Worm (Caenorhabditis elegans) whole organism, L1 larva: ENCODE data around the gene Y71H2AM.3.

Experiments
- aha-1 ChIP-seq: fragments of 150-350 bp; optimal IDR thresholded peaks from 2 replicates; lab custom pipeline; 2014; ENCODE audit warnings: missing biosample characterization, missing genetic modification characterization
- alr-1 ChIP-seq: fragments of 200-800 bp; sonication (Bioruptor generic); optimal IDR thresholded peaks from 2 replicates; lab custom pipeline; 2018; ENCODE audit warnings: borderline replicate concordance, mild to moderate bottlenecking, missing genetic modification characterization, missing compliant biosample characterization
- aly-2 ChIP-seq: fragments of 150-350 bp; optimal IDR thresholded peaks from 2 replicates; lab custom pipeline; 2014; ENCODE audit warnings: missing biosample characterization, missing genetic modification characterization
- ama-1 ChIP-seq: fragments of 150-350 bp; optimal IDR thresholded peaks from 2 replicates; lab custom pipeline; 2014
- ceh-82 ChIP-seq, 3 experiments: fragments of 150-350 bp in 1 of 3; sonication (generic microtip) in 2 of 3; optimal IDR thresholded peaks; 2 replicates each; lab custom pipeline; 2014 to 2017; ENCODE audit warnings: missing biosample characterization in 3 of 3, missing genetic modification characterization in 3 of 3
- ceh-90 ChIP-seq: sonication (generic microtip); optimal IDR thresholded peaks from 2 replicates; lab custom pipeline; 2016; ENCODE audit warnings: missing genetic modification characterization, missing compliant biosample characterization
- dpl-1 ChIP-seq, 3 experiments: fragments of 150-350 bp in 2 of 3; sonication (generic microtip) in 1 of 3; optimal IDR thresholded peaks; 2 replicates each; lab custom pipeline; 2014 to 2017; ENCODE audit warnings: missing biosample characterization in 3 of 3, missing genetic modification characterization in 3 of 3, missing genetic modification reagents in 3 of 3
- dsc-1 ChIP-seq: sonication (generic microtip); optimal IDR thresholded peaks from 2 replicates; lab custom pipeline; 2016; ENCODE audit warnings: mild to moderate bottlenecking, missing genetic modification characterization, missing compliant biosample characterization
- efl-1 ChIP-seq, 4 experiments: fragments of 150-350 bp; optimal IDR thresholded peaks in 3 of 4; peaks in 1 of 4; 1 replicate in 1 of 4; 2 replicates in 3 of 4; lab custom pipeline; 2014; ENCODE audit warnings: missing biosample characterization in 2 of 4, missing genetic modification characterization in 2 of 4, missing genetic modification reagents in 2 of 4
- efl-3 ChIP-seq: fragments of 200-800 bp; sonication (Bioruptor generic); optimal IDR thresholded peaks from 2 replicates; lab custom pipeline; 2018; ENCODE audit warnings: mild to moderate bottlenecking, missing genetic modification characterization, missing compliant biosample characterization
- egl-13 ChIP-seq: sonication (generic microtip); optimal IDR thresholded peaks from 2 replicates; lab custom pipeline; 2016; ENCODE audit warnings: missing genotype, missing genetic modification reagents, missing genetic modification characterization, missing compliant biosample characterization
- egl-27 ChIP-seq, 2 experiments: fragments of 150-350 bp in 1 of 2; sonication (generic microtip); optimal IDR thresholded peaks; 3 replicates each; lab custom pipeline; 2017 to 2018; ENCODE audit warnings: missing biosample characterization in 2 of 2, missing genetic modification characterization in 2 of 2, missing genetic modification reagents in 2 of 2
- ets-5 ChIP-seq: fragments of 200-800 bp; sonication (Bioruptor generic); IDR thresholded peaks from 2 replicates; pipeline ENCODE4 v1.3.6; 2022; ENCODE audit warnings: missing genetic modification characterization, missing compliant biosample characterization
- fkh-10 ChIP-seq: sonication (generic microtip); optimal IDR thresholded peaks from 2 replicates; lab custom pipeline; 2017; ENCODE audit warnings: missing biosample characterization, missing genetic modification reagents, missing genetic modification characterization
- fkh-8 ChIP-seq: sonication (generic microtip); optimal IDR thresholded peaks from 2 replicates; lab custom pipeline; 2016; ENCODE audit warnings: mild to moderate bottlenecking, missing genetic modification characterization, missing compliant biosample characterization
- grh-1 ChIP-seq: fragments of 200-800 bp; sonication (Bioruptor generic); IDR thresholded peaks from 2 replicates; pipeline ENCODE4 v1.3.6; 2022; ENCODE audit warnings: missing genetic modification reagents, missing genetic modification characterization, missing compliant biosample characterization
- hlh-17 ChIP-seq: fragments of 200-800 bp; sonication (Bioruptor generic); optimal IDR thresholded peaks from 2 replicates; lab custom pipeline; 2018; ENCODE audit warnings: missing genetic modification characterization, mild to moderate bottlenecking, missing compliant biosample characterization, moderate library complexity, borderline replicate concordance
- hpl-2 ChIP-seq: fragments of 150-350 bp; optimal IDR thresholded peaks from 2 replicates; lab custom pipeline; 2014; ENCODE audit warnings: missing biosample characterization, missing genetic modification reagents, missing genetic modification characterization
- isw-1 ChIP-seq: fragments of 200-800 bp; sonication (Bioruptor generic); IDR thresholded peaks from 2 replicates; pipeline ENCODE4 v1.3.6; 2022; ENCODE audit warnings: missing genetic modification characterization, missing compliant biosample characterization
- lin-15B ChIP-seq: fragments of 150-350 bp; sonication (generic microtip); optimal IDR thresholded peaks from 3 replicates; lab custom pipeline; 2014; ENCODE audit warnings: missing biosample characterization, missing genetic modification characterization
- lin-35 ChIP-seq, 2 experiments: fragments of 150-350 bp; optimal IDR thresholded peaks; 2 replicates each; lab custom pipeline; 2014; ENCODE audit warnings: missing biosample characterization in 2 of 2, missing genetic modification characterization in 2 of 2, missing genetic modification reagents in 2 of 2
- lin-39 ChIP-seq: fragments of 150-350 bp; optimal IDR thresholded peaks from 2 replicates; lab custom pipeline; 2014; ENCODE audit warnings: missing biosample characterization, missing genetic modification reagents, missing genetic modification characterization
- lir-3 ChIP-seq: sonication (generic microtip); optimal IDR thresholded peaks from 2 replicates; lab custom pipeline; 2016; ENCODE audit warnings: mild to moderate bottlenecking, missing genetic modification characterization, moderate library complexity, missing compliant biosample characterization; ENCODE audit not compliant: poor library complexity
- lsy-2 ChIP-seq, 2 experiments: fragments of 150-350 bp; optimal IDR thresholded peaks; 2 replicates each; lab custom pipeline; 2014; ENCODE audit warnings: missing biosample characterization in 2 of 2, missing genetic modification characterization in 2 of 2
- mab-9 ChIP-seq: fragments of 200-800 bp; sonication (Bioruptor generic); IDR thresholded peaks from 2 replicates; pipeline ENCODE4 v1.3.6; 2022; ENCODE audit warnings: missing genetic modification reagents, missing genetic modification characterization, missing compliant biosample characterization
- mdl-1 ChIP-seq, 2 experiments: fragments of 150-350 bp; optimal IDR thresholded peaks; 2 replicates each; lab custom pipeline; 2014 to 2017; ENCODE audit warnings: missing biosample characterization in 2 of 2, missing genetic modification characterization in 2 of 2, inconsistent platforms in 1 of 2
- mef-2 ChIP-seq: fragments of 150-350 bp; optimal IDR thresholded peaks from 2 replicates; lab custom pipeline; 2014; ENCODE audit warnings: missing biosample characterization, missing genetic modification characterization
- mep-1 ChIP-seq: fragments of 150-350 bp; optimal IDR thresholded peaks from 2 replicates; lab custom pipeline; 2014; ENCODE audit warnings: missing biosample characterization, missing genetic modification characterization
- nhr-11 ChIP-seq: fragments of 150-350 bp; optimal IDR thresholded peaks from 2 replicates; lab custom pipeline; 2014; ENCODE audit warnings: missing biosample characterization, missing genetic modification characterization
- nhr-19 ChIP-seq: fragments of 200-800 bp; sonication (Bioruptor generic); conservative IDR thresholded peaks from 2 replicates; pipeline ENCODE4 v1.3.6; 2022; ENCODE audit warnings: missing genetic modification characterization, missing compliant biosample characterization
- nhr-20 ChIP-seq: sonication (generic microtip); optimal IDR thresholded peaks from 2 replicates; lab custom pipeline; 2016; ENCODE audit warnings: mild to moderate bottlenecking, missing genetic modification characterization, missing compliant biosample characterization
- nhr-237 ChIP-seq: fragments of 150-350 bp; optimal IDR thresholded peaks from 2 replicates; lab custom pipeline; 2014; ENCODE audit warnings: missing biosample characterization, missing genetic modification characterization
- nhr-28 ChIP-seq: fragments of 150-350 bp; optimal IDR thresholded peaks from 2 replicates; lab custom pipeline; 2014; ENCODE audit warnings: missing biosample characterization, missing genetic modification characterization
- nhr-47 ChIP-seq: sonication (generic microtip); optimal IDR thresholded peaks from 2 replicates; lab custom pipeline; 2016; ENCODE audit warnings: mild to moderate bottlenecking, missing genetic modification characterization, moderate library complexity, missing compliant biosample characterization
- nhr-71 ChIP-seq: sonication (generic microtip); optimal IDR thresholded peaks from 2 replicates; lab custom pipeline; 2016; ENCODE audit warnings: mild to moderate bottlenecking, missing genetic modification characterization, moderate library complexity, missing compliant biosample characterization
- nhr-76 ChIP-seq: sonication (generic microtip); optimal IDR thresholded peaks from 2 replicates; lab custom pipeline; 2017; ENCODE audit warnings: missing biosample characterization, missing genetic modification characterization
- nhr-84 ChIP-seq: sonication (generic microtip); optimal IDR thresholded peaks from 2 replicates; lab custom pipeline; 2017; ENCODE audit warnings: missing biosample characterization, missing genetic modification characterization
- nhr-85 ChIP-seq: sonication (generic microtip); peaks from one replicate; lab custom pipeline; 2016; ENCODE audit warnings: missing genetic modification characterization, inconsistent platforms, missing compliant biosample characterization
- nhr-90 ChIP-seq: sonication (generic microtip); optimal IDR thresholded peaks from 2 replicates; lab custom pipeline; 2016; ENCODE audit warnings: mild to moderate bottlenecking, missing genetic modification characterization, missing compliant biosample characterization; ENCODE audit not compliant: poor library complexity
- pax-3 ChIP-seq: fragments of 200-800 bp; sonication (Bioruptor generic); optimal IDR thresholded peaks from 2 replicates; lab custom pipeline; 2018; ENCODE audit warnings: mild to moderate bottlenecking, missing genetic modification characterization, moderate library complexity, missing compliant biosample characterization
- pqm-1 ChIP-seq: sonication (generic microtip); optimal IDR thresholded peaks from 3 replicates; lab custom pipeline; 2017; ENCODE audit warnings: missing biosample characterization, missing genetic modification characterization
- snpc-4 ChIP-seq: fragments of 150-350 bp; optimal IDR thresholded peaks from 2 replicates; lab custom pipeline; 2014; ENCODE audit warnings: missing biosample characterization, missing genetic modification characterization
- snu-23 ChIP-seq: sonication (generic microtip); optimal IDR thresholded peaks from 2 replicates; lab custom pipeline; 2016; ENCODE audit warnings: missing genetic modification characterization, missing compliant biosample characterization
- sox-4 ChIP-seq: sonication (generic microtip); optimal IDR thresholded peaks from 2 replicates; lab custom pipeline; 2016; ENCODE audit warnings: missing genetic modification characterization, missing compliant biosample characterization
- sup-37 ChIP-seq: fragments of 200-800 bp; sonication (Bioruptor generic); optimal IDR thresholded peaks from 2 replicates; lab custom pipeline; 2018; ENCODE audit warnings: mild to moderate bottlenecking, missing genetic modification characterization, missing compliant biosample characterization
- swsn-7 ChIP-seq: sonication (generic microtip); optimal IDR thresholded peaks from 2 replicates; lab custom pipeline; 2016; ENCODE audit warnings: missing genetic modification characterization, missing compliant biosample characterization
- tlp-1 ChIP-seq: fragments of 150-350 bp; optimal IDR thresholded peaks from 2 replicates; lab custom pipeline; 2014; ENCODE audit warnings: missing biosample characterization, missing genetic modification characterization
- unc-130 ChIP-seq: fragments of 150-350 bp; optimal IDR thresholded peaks from 2 replicates; lab custom pipeline; 2017; ENCODE audit warnings: missing biosample characterization, missing genetic modification characterization, inconsistent platforms
- unc-86 ChIP-seq: sonication (generic microtip); optimal IDR thresholded peaks from 2 replicates; lab custom pipeline; 2016; ENCODE audit warnings: missing genetic modification characterization, missing compliant biosample characterization
- unc-98 ChIP-seq: fragments of 200-800 bp; sonication (Bioruptor generic); IDR thresholded peaks from 2 replicates; pipeline ENCODE4 v1.3.6; 2022; ENCODE audit warnings: missing genetic modification characterization, missing compliant biosample characterization
- vab-15 ChIP-seq: sonication (generic microtip); optimal IDR thresholded peaks from 2 replicates; lab custom pipeline; 2017; ENCODE audit warnings: missing genotype, mild to moderate bottlenecking, missing genetic modification characterization, missing compliant biosample characterization
- zag-1 ChIP-seq: fragments of 150-350 bp; optimal IDR thresholded peaks from 2 replicates; lab custom pipeline; 2014; ENCODE audit warnings: missing biosample characterization, missing genetic modification characterization

Y71H2AM.3 gene

ce11 chrIII:2785840-2786239 is 19.4 kb upstream of the Y71H2AM.3 start, which contains the start of gene Y71H2AM.20 (continued):
- TF ChIP-seq nhr-237 (tag; lab: Kevin White, UChicago) (peak; percentile 92), unc-98 (GFP tag; lab: Robert Waterston, UW) (peak; percentile 35; the same call in 1 of the 2 replicates), lin-35 (GFP tag; optimal IDR thresholded peaks at IDR 0.05; lab: Kevin White, UChicago) (peak; percentile 92 to 95), vab-15 (peak; percentile 84), nhr-84 (no peak), lin-39 (tag; lab: Kevin White, UChicago) (peak; percentile 61), nhr-19 (GFP tag; lab: Robert Waterston, UW) (peak; percentile 93), ceh-90 (tag; lab: Kevin White, UChicago) (no peak), ceh-82 (tag; optimal IDR thresholded peaks at IDR 0.05; lab: Kevin White, UChicago) (peak; percentile 96 to 99 (median 99)), fkh-10 (GFP tag; lab: Kevin White, UChicago) (peak; percentile 96), sup-37 (GFP tag; lab: Kevin White, UChicago) (no peak), ama-1 (lab: Kevin White, UChicago) (peak; percentile 84), nhr-11 (peak; percentile 29), pqm-1 (no peak), dsc-1 (tag; lab: Kevin White, UChicago) (peak; percentile 89), unc-130 (tag; lab: Kevin White, UChicago) (peak; percentile 100), nhr-76 (tag; lab: Kevin White, UChicago) (no peak), grh-1 (GFP tag; lab: Robert Waterston, UW) (peak; percentile 40; the same call in 1 of the 2 replicates), dpl-1 (GFP tag; optimal IDR thresholded peaks at IDR 0.05; lab: Kevin White, UChicago) (peak; percentile 89 to 92 (median 90)), unc-86 (peak; percentile 92), mep-1 (tag; lab: Kevin White, UChicago) (peak; percentile 99), aha-1 (peak; percentile 51), zag-1 (peak; percentile 85), nhr-90 (tag; lab: Kevin White, UChicago) (peak; percentile 90), nhr-71 (tag; lab: Kevin White, UChicago) (peak; percentile 98), tlp-1 (no peak), nhr-28 (no peak), lin-15B (tag; lab: Kevin White, UChicago) (peak; percentile 99), fkh-8 (tag; lab: Kevin White, UChicago) (peak; percentile 99), nhr-47 (tag; lab: Kevin White, UChicago) (peak; percentile 95), snu-23 (GFP tag; lab: Kevin White, UChicago) (peak; percentile 99), ets-5 (GFP tag; lab: Robert Waterston, UW) (no peak), mdl-1 (tag; optimal IDR thresholded peaks at IDR 0.05; lab: Kevin White, UChicago) (peak in 1 of 2 experiments; percentile 93), mab-9 (GFP tag; lab: Robert Waterston, UW) (peak; percentile 72; the same call in 1 of the 2 replicates), pax-3 (peak; percentile 91), mef-2 (peak; percentile 79), alr-1 (tag; lab: Kevin White, UChicago) (no peak), sox-4 (tag; lab: Kevin White, UChicago) (peak; percentile 65), isw-1 (peak; percentile 93), snpc-4 (tag; lab: Kevin White, UChicago) (peak; percentile 90), lir-3 (tag; lab: Kevin White, UChicago) (no peak), lsy-2 (tag; optimal IDR thresholded peaks at IDR 0.05; lab: Kevin White, UChicago) (peak; percentile 98), efl-1 (optimal IDR thresholded peaks at IDR 0.05; lab: Kevin White, UChicago) (peak; percentile 92 to 95), efl-1 (GFP tag; optimal IDR thresholded peaks at IDR 0.05 in 1 of 2; lab: Kevin White, UChicago) (peak; percentile 87 to 98), nhr-85 (tag; lab: Kevin White, UChicago) (peak; percentile 93), egl-13 (tag; lab: Kevin White, UChicago) (peak; percentile 84), hlh-17 (GFP tag; lab: Kevin White, UChicago) (no peak), efl-3 (no peak), aly-2 (peak; percentile 92), nhr-20 (tag; lab: Kevin White, UChicago) (peak; percentile 96), swsn-7 (tag; lab: Kevin White, UChicago) (peak; percentile 96), hpl-2 (GFP tag; lab: Kevin White, UChicago) (peak; percentile 81), egl-27 (tag; optimal IDR thresholded peaks at IDR 0.05; lab: Kevin White, UChicago) (peak in 1 of 2 experiments; percentile 74)
